Worm (Caenorhabditis elegans) whole organism, L1 larva: ENCODE data around the gene clec-48.

Experiments used
- aly-2 ChIP-seq: fragments of 150-350 bp; optimal IDR thresholded peaks from 2 replicates; lab custom pipeline; 2014; ENCODE audit warnings: missing biosample characterization, missing genetic modification characterization
- egl-27 ChIP-seq, 2 experiments: fragments of 150-350 bp in 1 of 2; sonication (generic microtip); optimal IDR thresholded peaks; 3 replicates each; lab custom pipeline; 2017 to 2018; ENCODE audit warnings: missing biosample characterization in 2 of 2, missing genetic modification characterization in 2 of 2, missing genetic modification reagents in 2 of 2
- lin-35 ChIP-seq, 2 experiments: fragments of 150-350 bp; optimal IDR thresholded peaks; 2 replicates each; lab custom pipeline; 2014; ENCODE audit warnings: missing biosample characterization in 2 of 2, missing genetic modification characterization in 2 of 2, missing genetic modification reagents in 2 of 2
- lin-39 ChIP-seq: fragments of 150-350 bp; optimal IDR thresholded peaks from 2 replicates; lab custom pipeline; 2014; ENCODE audit warnings: missing biosample characterization, missing genetic modification reagents, missing genetic modification characterization
- lir-3 ChIP-seq: sonication (generic microtip); optimal IDR thresholded peaks from 2 replicates; lab custom pipeline; 2016; ENCODE audit warnings: mild to moderate bottlenecking, missing genetic modification characterization, moderate library complexity, missing compliant biosample characterization; ENCODE audit not compliant: poor library complexity
- lsy-2 ChIP-seq, 2 experiments: fragments of 150-350 bp; optimal IDR thresholded peaks; 2 replicates each; lab custom pipeline; 2014; ENCODE audit warnings: missing biosample characterization in 2 of 2, missing genetic modification characterization in 2 of 2
- nhr-47 ChIP-seq: sonication (generic microtip); optimal IDR thresholded peaks from 2 replicates; lab custom pipeline; 2016; ENCODE audit warnings: mild to moderate bottlenecking, missing genetic modification characterization, moderate library complexity, missing compliant biosample characterization
- pqm-1 ChIP-seq: sonication (generic microtip); optimal IDR thresholded peaks from 3 replicates; lab custom pipeline; 2017; ENCODE audit warnings: missing biosample characterization, missing genetic modification characterization
- skn-1 ChIP-seq: fragments of 150-350 bp; optimal IDR thresholded peaks from 2 replicates; lab custom pipeline; 2014; ENCODE audit warnings: missing biosample characterization, missing genetic modification characterization
- swsn-7 ChIP-seq: sonication (generic microtip); optimal IDR thresholded peaks from 2 replicates; lab custom pipeline; 2016; ENCODE audit warnings: missing genetic modification characterization, missing compliant biosample characterization
- tbx-2 ChIP-seq: sonication (generic microtip); optimal IDR thresholded peaks from 2 replicates; lab custom pipeline; 2016; ENCODE audit warnings: missing genetic modification characterization, missing compliant biosample characterization
- unc-30 ChIP-seq: sonication (generic microtip); optimal IDR thresholded peaks from 2 replicates; lab custom pipeline; 2017; ENCODE audit warnings: missing biosample characterization, missing genetic modification characterization
- unc-62 ChIP-seq: fragments of 150-350 bp; optimal IDR thresholded peaks from 2 replicates; lab custom pipeline; 2014; ENCODE audit warnings: missing biosample characterization, missing genetic modification reagents, missing genetic modification characterization
- zip-4 ChIP-seq: fragments of 200-800 bp; sonication (Bioruptor generic); optimal IDR thresholded peaks from 2 replicates; lab custom pipeline; 2018; ENCODE audit warnings: mild to moderate bottlenecking, missing genetic modification characterization, moderate library complexity, missing compliant biosample characterization

- TF ChIP-seq unc-62 (GFP tag; lab: Kevin White, UChicago) (no peak), swsn-7 (tag; lab: Kevin White, UChicago) (no peak), pqm-1 (tag; lab: Kevin White, UChicago) (no peak), skn-1 (tag; lab: Kevin White, UChicago) (no peak), lin-35 (GFP tag; optimal IDR thresholded peaks at IDR 0.05; lab: Kevin White, UChicago) (no peak), lin-39 (tag; lab: Kevin White, UChicago) (no peak), egl-27 (tag; optimal IDR thresholded peaks at IDR 0.05; lab: Kevin White, UChicago) (no peak), lsy-2 (tag; optimal IDR thresholded peaks at IDR 0.05; lab: Kevin White, UChicago) (no peak), aly-2 (tag; lab: Kevin White, UChicago) (no peak), lir-3 (tag; lab: Kevin White, UChicago) (no peak), nhr-47 (tag; lab: Kevin White, UChicago) (no peak), zip-4 (GFP tag; lab: Kevin White, UChicago) (no peak), unc-30 (tag; lab: Kevin White, UChicago) (no peak), tbx-2 (tag; lab: Kevin White, UChicago) (no peak)
Measured at ce11 chrV:18198421-18198820, 40.6 kb downstream of the clec-48 start, which contains the start of gene F16H6.4.
